Worm (Caenorhabditis elegans): ENCODE data around the gene gon-1.

ce11 chrIV:9976284-9976683, 23.1 kb upstream of the gon-1 start, which contains the start of gene C47E12.14:
- TF ChIP-seq F10B5.3 (tag; optimal IDR thresholded peaks at IDR 0.05): no peak
- no peak for TF ChIP-seq ztf-11 (tag; optimal IDR thresholded peaks at IDR 0.05)
- no peak for TF ChIP-seq ZK337.2 (GFP tag; IDR thresholded peaks at IDR 0.05)
- no peak for TF ChIP-seq zip-2 (tag; optimal IDR thresholded peaks at IDR 0.05)
- no peak for TF ChIP-seq ceh-82 (tag; optimal IDR thresholded peaks at IDR 0.05)
- no peak for TF ChIP-seq lsy-2 (tag; optimal IDR thresholded peaks at IDR 0.05)
- no peak for TF ChIP-seq mes-2 (tag; optimal IDR thresholded peaks at IDR 0.05; ENCODE audit: poor library complexity, severe bottlenecking)
- no peak for TF ChIP-seq dve-1 (tag; optimal IDR thresholded peaks at IDR 0.05; ENCODE audit: insufficient read depth)
- TF ChIP-seq unc-39 (tag; optimal IDR thresholded peaks at IDR 0.05): no peak
